Worm (Caenorhabditis elegans): ENCODE results near the gene cisd-3.1.

The cisd-3.1 gene

ce11 chrIII:4587177-4587576 lies 44.5 kb downstream of the cisd-3.1 start, which contains the start of the genes F35G12.7 and smc-4 (continued):
- TF ChIP-seq ztf-4 (tag; optimal IDR thresholded peaks at IDR 0.05) = peak; percentile 26
- TF ChIP-seq hlh-4 (tag; optimal IDR thresholded peaks at IDR 0.05) = no peak
- peak; percentile 86 to 91 (median 91) for TF ChIP-seq dpl-1 (GFP tag; optimal IDR thresholded peaks at IDR 0.05)
- TF ChIP-seq nhr-237 (tag; optimal IDR thresholded peaks at IDR 0.05) = no peak
- TF ChIP-seq nhr-19 (GFP tag; conservative IDR thresholded peaks at IDR 0.05) = peak; percentile 71
- no peak for TF ChIP-seq skn-1 (tag; optimal IDR thresholded peaks at IDR 0.05)
- TF ChIP-seq egl-27 (tag; optimal IDR thresholded peaks at IDR 0.05) = no peak
- TF ChIP-seq Y116A8C.19 (tag; optimal IDR thresholded peaks at IDR 0.05; ENCODE audit: borderline replicate concordance) = no peak
- TF ChIP-seq nhr-76 (tag; optimal IDR thresholded peaks at IDR 0.05) = no peak
- peak; percentile 58 for TF ChIP-seq nhr-85 (tag)
- no peak for TF ChIP-seq pqm-1 (tag; optimal IDR thresholded peaks at IDR 0.05)
- TF ChIP-seq ceh-90 (tag; optimal IDR thresholded peaks at IDR 0.05) = no peak
- no peak for TF ChIP-seq blmp-1 (tag; optimal IDR thresholded peaks at IDR 0.05)
- no peak for TF ChIP-seq nhr-11 (tag; optimal IDR thresholded peaks at IDR 0.05)
- TF ChIP-seq fkh-10 (GFP tag; optimal IDR thresholded peaks at IDR 0.05) = no peak
- no peak for TF ChIP-seq alr-1 (tag; optimal IDR thresholded peaks at IDR 0.05; ENCODE audit: borderline replicate concordance)
- TF ChIP-seq elt-3 (tag; optimal IDR thresholded peaks at IDR 0.05) = no peak
- TF ChIP-seq aha-1 (tag; optimal IDR thresholded peaks at IDR 0.05) = no peak
- TF ChIP-seq lsy-2 (tag; optimal IDR thresholded peaks at IDR 0.05) = peak; percentile 91 to 96
- TF ChIP-seq nhr-77 (tag; optimal IDR thresholded peaks at IDR 0.05) = no peak
- peak; percentile 69 for TF ChIP-seq rnt-1 (tag; optimal IDR thresholded peaks at IDR 0.05)
- TF ChIP-seq lin-35 (GFP tag; optimal IDR thresholded peaks at IDR 0.05) = peak; percentile 87 to 94
- TF ChIP-seq mab-9 (GFP tag; IDR thresholded peaks at IDR 0.05) = peak; percentile 41; the same call in 1 of the 2 replicates
- TF ChIP-seq ceh-8 (GFP tag; optimal IDR thresholded peaks at IDR 0.05) = peak; percentile 34
- no peak for TF ChIP-seq C34B4.2 (tag; optimal IDR thresholded peaks at IDR 0.05)
- TF ChIP-seq zag-1 (tag; optimal IDR thresholded peaks at IDR 0.05) = no peak
- peak; percentile 33; the same call in 1 of the 2 replicates for TF ChIP-seq grh-1 (GFP tag; IDR thresholded peaks at IDR 0.05)
- no peak for TF ChIP-seq sptf-1 (tag; optimal IDR thresholded peaks at IDR 0.05)
- TF ChIP-seq xbp-1 (tag; optimal IDR thresholded peaks at IDR 0.05) = peak; percentile 58
- no peak for TF ChIP-seq ama-1 (optimal IDR thresholded peaks at IDR 0.05)
- TF ChIP-seq lin-13 (GFP tag; optimal IDR thresholded peaks at IDR 0.05) = peak; percentile 4
- peak; percentile 35 for TF ChIP-seq lin-15B (tag; optimal IDR thresholded peaks at IDR 0.05)
- TF ChIP-seq tbx-2 (tag; optimal IDR thresholded peaks at IDR 0.05) = peak; percentile 58
- peak; percentile 26 for TF ChIP-seq fkh-8 (tag; optimal IDR thresholded peaks at IDR 0.05)
- no peak for TF ChIP-seq fos-1 (tag; optimal IDR thresholded peaks at IDR 0.05)
- no peak for TF ChIP-seq lin-14 (GFP tag; optimal IDR thresholded peaks at IDR 0.05)
- no peak for TF ChIP-seq tlp-1 (tag; optimal IDR thresholded peaks at IDR 0.05)
- no peak for TF ChIP-seq unc-98 (GFP tag; IDR thresholded peaks at IDR 0.05)
- peak; percentile 61 for TF ChIP-seq nhr-20 (tag; optimal IDR thresholded peaks at IDR 0.05)
- no peak for TF ChIP-seq hpl-2 (GFP tag; optimal IDR thresholded peaks at IDR 0.05)
- TF ChIP-seq nhr-84 (tag; optimal IDR thresholded peaks at IDR 0.05) = no peak
- peak; percentile 81 to 89 for TF ChIP-seq efl-1 (optimal IDR thresholded peaks at IDR 0.05)
- TF ChIP-seq efl-1 (GFP tag; optimal IDR thresholded peaks at IDR 0.05 in 1 of 2) = peak; percentile 89 to 99
- peak; percentile 15 for TF ChIP-seq lin-39 (tag; optimal IDR thresholded peaks at IDR 0.05)
- TF ChIP-seq mdl-1 (tag; optimal IDR thresholded peaks at IDR 0.05) = peak in 1 of 2 experiments; percentile 33
- peak; percentile 73 for TF ChIP-seq nhr-71 (tag; optimal IDR thresholded peaks at IDR 0.05)
- TF ChIP-seq pax-3 (tag; optimal IDR thresholded peaks at IDR 0.05) = no peak
- peak; percentile 70 for TF ChIP-seq C16A3.4 (tag; optimal IDR thresholded peaks at IDR 0.05)
- peak; percentile 64 for TF ChIP-seq dsc-1 (tag; optimal IDR thresholded peaks at IDR 0.05)

Data from whole organism, L1 larva.